Fruit fly (Drosophila melanogaster) whole organism, embryonic: ENCODE measurements around the gene CG3349.

ENCODE experiments used
- ATbp ChIP-seq: fragments of 200-800 bp; sonication (Bioruptor generic); optimal IDR thresholded peaks from 2 replicates; lab custom pipeline; 2017; ENCODE audit warnings: missing biosample characterization, mild to moderate bottlenecking, missing genetic modification characterization, missing genetic modification reagents
- B-H1 ChIP-seq: fragments of 200-800 bp; sonication (Bioruptor generic); IDR thresholded peaks from 3 replicates; pipeline ENCODE4 v1.3.6; 2022; ENCODE audit warnings: missing biosample characterization, missing genetic modification characterization
- Bgb ChIP-seq: fragments of 200-800 bp; sonication (Bioruptor generic); IDR thresholded peaks from 2 replicates; pipeline ENCODE4 v1.3.6; 2022; ENCODE audit warnings: missing biosample characterization, missing genetic modification characterization; ENCODE audit not compliant: partially characterized antibody
- CG10654 ChIP-seq: fragments of 200-800 bp; sonication (Bioruptor generic); optimal IDR thresholded peaks from 2 replicates; lab custom pipeline; 2016; ENCODE audit warnings: missing biosample characterization, missing genetic modification characterization
- CG10979 ChIP-seq: fragments of 200-800 bp; sonication (Bioruptor generic); optimal IDR thresholded peaks from 2 replicates; lab custom pipeline; 2018; ENCODE audit warnings: missing biosample characterization, mild to moderate bottlenecking, missing genetic modification characterization, moderate library complexity
- CG11247 ChIP-seq: fragments of 200-800 bp; sonication (Bioruptor generic); IDR thresholded peaks from 2 replicates; pipeline ENCODE4 v1.3.6; 2022; ENCODE audit warnings: missing biosample characterization, missing genetic modification characterization
- CG12071 ChIP-seq: fragments of 200-800 bp; sonication (Bioruptor generic); optimal IDR thresholded peaks from 3 replicates; lab custom pipeline; 2018; ENCODE audit warnings: missing biosample characterization, mild to moderate bottlenecking, missing genetic modification characterization
- CG12104 ChIP-seq: fragments of 200-800 bp; sonication (Bioruptor generic); optimal IDR thresholded peaks from 3 replicates; lab custom pipeline; 2016; ENCODE audit warnings: missing biosample characterization, missing genetic modification characterization
- CG12299 ChIP-seq: fragments of 200-800 bp; sonication (Bioruptor generic); optimal IDR thresholded peaks from 2 replicates; lab custom pipeline; 2018; ENCODE audit warnings: missing biosample characterization, mild to moderate bottlenecking, missing genetic modification characterization
- CG12769 ChIP-seq: fragments of 200-800 bp; sonication (Bioruptor generic); optimal IDR thresholded peaks from 2 replicates; lab custom pipeline; 2019; ENCODE audit warnings: missing biosample characterization, mild to moderate bottlenecking, missing genetic modification characterization, moderate library complexity
- CG14667 ChIP-seq: fragments of 200-800 bp; sonication (Bioruptor generic); IDR thresholded peaks from 2 replicates; pipeline ENCODE4 v1.3.6; 2022; ENCODE audit warnings: missing biosample characterization, missing genetic modification characterization
- CG14710 ChIP-seq: fragments of 200-800 bp; sonication (Bioruptor generic); optimal IDR thresholded peaks from 3 replicates; lab custom pipeline; 2019; ENCODE audit warnings: missing biosample characterization, mild to moderate bottlenecking, missing genetic modification characterization, moderate library complexity
- CG14965 ChIP-seq: fragments of 200-800 bp; sonication (Bioruptor generic); optimal IDR thresholded peaks from 2 replicates; lab custom pipeline; 2016; ENCODE audit warnings: missing biosample characterization, missing genetic modification characterization, borderline replicate concordance
- CG1529 ChIP-seq: fragments of 200-800 bp; sonication (Bioruptor generic); optimal IDR thresholded peaks from 3 replicates; lab custom pipeline; 2018; ENCODE audit warnings: missing biosample characterization, missing genetic modification characterization
- CG15479 ChIP-seq: fragments of 200-800 bp; sonication (Bioruptor generic); optimal IDR thresholded peaks from 3 replicates; lab custom pipeline; 2019; ENCODE audit warnings: missing biosample characterization, mild to moderate bottlenecking, missing genetic modification characterization, moderate library complexity
- CG2202 ChIP-seq: fragments of 200-800 bp; sonication (Bioruptor generic); optimal IDR thresholded peaks from 2 replicates; lab custom pipeline; 2018; ENCODE audit warnings: missing biosample characterization, mild to moderate bottlenecking, missing genetic modification characterization
- CG30020 ChIP-seq: fragments of 200-800 bp; optimal IDR thresholded peaks from 2 replicates; lab custom pipeline; 2019; ENCODE audit warnings: missing biosample characterization, mild to moderate bottlenecking, missing genetic modification characterization, moderate library complexity
- CG3163 ChIP-seq: fragments of 200-800 bp; sonication (Bioruptor generic); optimal IDR thresholded peaks from 3 replicates; lab custom pipeline; 2016; ENCODE audit warnings: missing biosample characterization, missing genetic modification characterization
- CG32532 ChIP-seq: fragments of 200-800 bp; sonication (Bioruptor generic); IDR thresholded peaks from 2 replicates; pipeline ENCODE4 v1.3.6; 2022; ENCODE audit warnings: missing biosample characterization, missing genetic modification characterization
- CG33557 ChIP-seq: fragments of 200-800 bp; sonication (Bioruptor generic); optimal IDR thresholded peaks from 2 replicates; lab custom pipeline; 2019; ENCODE audit warnings: missing biosample characterization, mild to moderate bottlenecking, missing genetic modification characterization, moderate library complexity
- CG6791 ChIP-seq: fragments of 200-800 bp; sonication (Bioruptor generic); IDR thresholded peaks from 3 replicates; pipeline ENCODE4 v1.3.6; 2022; ENCODE audit warnings: missing biosample characterization, missing genetic modification characterization; ENCODE audit not compliant: partially characterized antibody
- CG6854 ChIP-seq: fragments of 200-800 bp; sonication (Bioruptor generic); optimal IDR thresholded peaks from 3 replicates; lab custom pipeline; 2017; ENCODE audit warnings: missing biosample characterization, mild to moderate bottlenecking, missing genetic modification characterization
- CG9215 ChIP-seq: fragments of 200-800 bp; sonication (Bioruptor generic); IDR thresholded peaks from 2 replicates; pipeline ENCODE4 v1.3.6; 2022; ENCODE audit warnings: missing biosample characterization, missing genetic modification characterization
- CG9727 ChIP-seq: fragments of 200-800 bp; sonication (Bioruptor generic); optimal IDR thresholded peaks from 3 replicates; lab custom pipeline; 2017; ENCODE audit warnings: missing biosample characterization, mild to moderate bottlenecking, missing genetic modification characterization
- Fer3 ChIP-seq: fragments of 200-800 bp; sonication (Bioruptor generic); optimal IDR thresholded peaks from 2 replicates; lab custom pipeline; 2018; ENCODE audit warnings: missing biosample characterization, mild to moderate bottlenecking, missing genetic modification characterization, moderate library complexity
- H2.0 ChIP-seq: fragments of 200-800 bp; sonication (Bioruptor generic); IDR thresholded peaks from 2 replicates; pipeline ENCODE4 v1.3.6; 2022; ENCODE audit warnings: missing biosample characterization, missing genetic modification characterization
- HHEX ChIP-seq: fragments of 200-800 bp; sonication (Bioruptor generic); optimal IDR thresholded peaks from 3 replicates; lab custom pipeline; 2017; ENCODE audit warnings: missing biosample characterization, mild to moderate bottlenecking, missing genetic modification characterization, missing genetic modification reagents
- Hand ChIP-seq: fragments of 200-800 bp; sonication (Bioruptor generic); optimal IDR thresholded peaks from 2 replicates; lab custom pipeline; 2017; ENCODE audit warnings: mild to moderate bottlenecking, missing biosample characterization, missing genetic modification reagents, missing genetic modification characterization
- Hey ChIP-seq: fragments of 200-800 bp; sonication (Bioruptor generic); optimal IDR thresholded peaks from 3 replicates; lab custom pipeline; 2018; ENCODE audit warnings: missing biosample characterization, mild to moderate bottlenecking, missing genetic modification characterization
- Kr ChIP-seq: fragments of 200-800 bp; sonication (Bioruptor generic); optimal IDR thresholded peaks from 2 replicates; lab custom pipeline; 2017; ENCODE audit warnings: missing biosample characterization, mild to moderate bottlenecking, missing genetic modification characterization
- MTF-1 ChIP-seq: fragments of 200-800 bp; sonication (Bioruptor generic); optimal IDR thresholded peaks from 2 replicates; lab custom pipeline; 2018; ENCODE audit warnings: missing biosample characterization, mild to moderate bottlenecking, missing genetic modification characterization, borderline replicate concordance
- NfI ChIP-seq: fragments of 200-800 bp; sonication (Bioruptor generic); optimal IDR thresholded peaks from 3 replicates; lab custom pipeline; 2018; ENCODE audit warnings: missing biosample characterization, mild to moderate bottlenecking, missing genetic modification characterization, moderate library complexity
- Rx ChIP-seq: fragments of 200-800 bp; sonication (Bioruptor generic); IDR thresholded peaks from 2 replicates; pipeline ENCODE4 v1.3.6; 2022; ENCODE audit warnings: missing biosample characterization, missing genetic modification characterization
- amos ChIP-seq: fragments of 200-800 bp; sonication (Bioruptor generic); IDR thresholded peaks from 2 replicates; pipeline ENCODE4 v1.3.6; 2022; ENCODE audit warnings: missing biosample characterization, missing genetic modification characterization; ENCODE audit not compliant: partially characterized antibody
- cas ChIP-seq: fragments of 200-800 bp; sonication (Bioruptor generic); IDR thresholded peaks from 2 replicates; pipeline ENCODE4 v1.3.6; 2022; ENCODE audit warnings: missing biosample characterization, missing genetic modification characterization
- dmrt11E ChIP-seq: fragments of 200-800 bp; sonication (Bioruptor generic); optimal IDR thresholded peaks from 3 replicates; lab custom pipeline; 2018; ENCODE audit warnings: missing biosample characterization, mild to moderate bottlenecking, missing genetic modification characterization, moderate library complexity
- dysf ChIP-seq: fragments of 200-800 bp; sonication (Bioruptor generic); IDR thresholded peaks from 3 replicates; pipeline ENCODE4 v1.3.6; 2022; ENCODE audit warnings: missing biosample characterization, missing genetic modification characterization
- ham ChIP-seq: fragments of 200-800 bp; sonication (Bioruptor generic); IDR thresholded peaks from 2 replicates; pipeline ENCODE4 v1.3.6; 2022; ENCODE audit warnings: missing biosample characterization, missing genetic modification characterization
- kah ChIP-seq: fragments of 200-800 bp; sonication (Bioruptor generic); optimal IDR thresholded peaks from 2 replicates; lab custom pipeline; 2018; ENCODE audit warnings: missing biosample characterization, mild to moderate bottlenecking, missing genetic modification characterization
- mld ChIP-seq: fragments of 200-800 bp; sonication (Bioruptor generic); IDR thresholded peaks from 3 replicates; pipeline ENCODE4 v1.3.6; 2022; ENCODE audit warnings: missing biosample characterization, missing genetic modification characterization; ENCODE audit not compliant: partially characterized antibody
- nmo ChIP-seq: fragments of 200-800 bp; sonication (Bioruptor generic); optimal IDR thresholded peaks from 2 replicates; lab custom pipeline; 2018; ENCODE audit warnings: missing biosample characterization, mild to moderate bottlenecking, missing genetic modification characterization, moderate library complexity
- pzg ChIP-seq: fragments of 200-800 bp; sonication (Bioruptor generic); optimal IDR thresholded peaks from 3 replicates; lab custom pipeline; 2018; ENCODE audit warnings: missing biosample characterization, mild to moderate bottlenecking, missing genetic modification characterization, moderate library complexity
- ro ChIP-seq: fragments of 200-800 bp; sonication (Bioruptor generic); IDR thresholded peaks from 2 replicates; pipeline ENCODE4 v1.3.6; 2022; ENCODE audit warnings: missing biosample characterization, missing genetic modification characterization
- sens ChIP-seq: fragments of 200-800 bp; sonication (Bioruptor generic); peaks from one replicate; lab custom pipeline; 2016; ENCODE audit warnings: missing biosample characterization, missing genetic modification characterization
- seq ChIP-seq: fragments of 200-800 bp; sonication (Bioruptor generic); IDR thresholded peaks from 2 replicates; pipeline ENCODE4 v1.3.6; 2022; ENCODE audit warnings: missing biosample characterization, missing genetic modification characterization
- slou ChIP-seq: fragments of 200-800 bp; sonication (Bioruptor generic); optimal IDR thresholded peaks from 3 replicates; lab custom pipeline; 2016; ENCODE audit warnings: missing biosample characterization, missing genetic modification characterization
- sna ChIP-seq: fragments of 200-800 bp; sonication (Bioruptor generic); IDR thresholded peaks from 2 replicates; pipeline ENCODE4 v1.3.6; 2022; ENCODE audit warnings: missing biosample characterization, missing genetic modification characterization; ENCODE audit not compliant: partially characterized antibody
- tna ChIP-seq: fragments of 200-800 bp; sonication (Bioruptor generic); IDR thresholded peaks from 2 replicates; pipeline ENCODE4 v1.3.6; 2022; ENCODE audit warnings: missing biosample characterization, missing genetic modification characterization; ENCODE audit not compliant: partially characterized antibody
- twi ChIP-seq: fragments of 200-800 bp; optimal IDR thresholded peaks from 2 replicates; lab custom pipeline; 2019; ENCODE audit warnings: missing biosample characterization, mild to moderate bottlenecking, missing genetic modification characterization, moderate library complexity
- unc-4 ChIP-seq: fragments of 200-800 bp; sonication (Bioruptor generic); IDR thresholded peaks from 2 replicates; pipeline ENCODE4 v1.3.6; 2022; ENCODE audit warnings: missing biosample characterization, missing genetic modification characterization; ENCODE audit not compliant: partially characterized antibody

The CG3349 gene

DNA sequence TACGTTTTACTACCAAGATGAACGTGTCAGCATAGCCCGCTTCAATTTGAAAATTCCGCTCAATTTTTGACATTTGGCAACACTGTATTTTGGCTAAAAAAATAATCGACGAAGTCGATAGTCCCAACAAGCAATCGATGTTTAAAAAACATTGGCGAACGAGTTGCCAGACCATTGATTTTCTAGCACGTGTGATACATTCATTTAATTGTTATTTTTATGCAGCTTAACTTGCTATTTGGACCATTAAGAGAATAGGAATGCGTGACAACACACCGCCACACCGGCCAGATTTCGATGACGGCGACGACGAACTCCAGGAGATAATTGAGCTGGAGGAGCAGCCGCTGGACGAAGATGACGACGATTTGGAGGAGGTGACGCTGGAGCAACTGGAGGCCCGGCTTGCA lies 3.3 kb downstream of the CG3349 start, which contains the start of gene CG5114 (continued):
- TF ChIP-seq B-H1 (GFP tag; lab: Robert Waterston, UW) = no peak
- TF ChIP-seq Rx (GFP tag; lab: Robert Waterston, UW) = no peak
- TF ChIP-seq NfI (GFP tag; lab: Kevin White, UChicago) = peak; percentile 56
- no peak for TF ChIP-seq CG2202 (tag; lab: Kevin White, UChicago)
- TF ChIP-seq Hand (GFP tag; lab: Kevin White, UChicago) = no peak
- no peak for TF ChIP-seq kah (GFP tag; lab: Kevin White, UChicago)
- peak; percentile 94 for TF ChIP-seq Bgb (GFP tag; lab: Robert Waterston, UW)
- peak; percentile 90 for TF ChIP-seq unc-4 (GFP tag; lab: Robert Waterston, UW)
- TF ChIP-seq CG1529 (GFP tag; lab: Kevin White, UChicago) = no peak
- TF ChIP-seq CG14667 = no peak
- peak; percentile 86 for TF ChIP-seq sna (GFP tag; lab: Robert Waterston, UW)
- no peak for TF ChIP-seq slou
- TF ChIP-seq CG9727 (GFP tag; lab: Kevin White, UChicago) = no peak
- TF ChIP-seq MTF-1 = no peak
- TF ChIP-seq sens = peak; percentile 90
- peak; percentile 1 for TF ChIP-seq dmrt11E (tag; lab: Kevin White, UChicago)
- peak; percentile 65 for TF ChIP-seq CG12769
- no peak for TF ChIP-seq dysf (GFP tag; lab: Robert Waterston, UW)
- no peak for TF ChIP-seq seq (GFP tag; lab: Robert Waterston, UW)
- no peak for TF ChIP-seq CG14965 (GFP tag; lab: Kevin White, UChicago)
- TF ChIP-seq ham = no peak
- TF ChIP-seq CG12071 (GFP tag; lab: Kevin White, UChicago) = no peak
- TF ChIP-seq amos = peak; percentile 95
- TF ChIP-seq ro (GFP tag; lab: Robert Waterston, UW) = no peak
- peak; percentile 91 for TF ChIP-seq CG6791 (GFP tag; lab: Robert Waterston, UW)
- TF ChIP-seq Kr (GFP tag; lab: Kevin White, UChicago) = no peak
- no peak for TF ChIP-seq CG6854 (GFP tag; lab: Kevin White, UChicago)
- TF ChIP-seq nmo (GFP tag; lab: Kevin White, UChicago) = peak; percentile 66
- TF ChIP-seq Fer3 (tag; lab: Kevin White, UChicago) = peak; percentile 42
- peak; percentile 96 for TF ChIP-seq pzg (GFP tag; lab: Kevin White, UChicago)
- TF ChIP-seq Hey (tag; lab: Kevin White, UChicago) = no peak
- peak; percentile 31 for TF ChIP-seq CG3163
- TF ChIP-seq CG12104 (GFP tag; lab: Kevin White, UChicago) = no peak
- no peak for TF ChIP-seq CG33557 (GFP tag; lab: Kevin White, UChicago)
- no peak for TF ChIP-seq CG15479 (GFP tag; lab: Kevin White, UChicago)
- peak; percentile 59 for TF ChIP-seq twi (tag; lab: Kevin White, UChicago)
- peak; percentile 46 for TF ChIP-seq CG10979 (tag; lab: Kevin White, UChicago)
- peak; percentile 33 for TF ChIP-seq CG30020 (tag; lab: Kevin White, UChicago)
- peak; percentile 58; the same call in 1 of the 3 replicates for TF ChIP-seq mld (GFP tag; lab: Robert Waterston, UW)
- TF ChIP-seq H2.0 (GFP tag; lab: Robert Waterston, UW) = peak; percentile 55; the same call in 1 of the 2 replicates
- no peak for TF ChIP-seq CG10654
- TF ChIP-seq CG11247 (GFP tag; lab: Robert Waterston, UW) = peak; percentile 42
- no peak for TF ChIP-seq cas (GFP tag; lab: Robert Waterston, UW)
- peak; percentile 85 for TF ChIP-seq tna (GFP tag; lab: Robert Waterston, UW)
- no peak for TF ChIP-seq ATbp (GFP tag; lab: Kevin White, UChicago)
- no peak for TF ChIP-seq CG9215 (GFP tag; lab: Robert Waterston, UW)
- peak; percentile 6 for TF ChIP-seq CG32532 (GFP tag; lab: Robert Waterston, UW)
- peak; percentile 24 for TF ChIP-seq HHEX
- TF ChIP-seq CG14710 (tag; lab: Kevin White, UChicago) = peak; percentile 82
- TF ChIP-seq CG12299 = no peak
